Fruit fly (Drosophila melanogaster) whole organism, prepupa: ENCODE data around the gene teq.

Experiments used
- Blimp-1 ChIP-seq: fragments of 200-800 bp; sonication (Bioruptor generic); optimal IDR thresholded peaks from 3 replicates; lab custom pipeline; 2017; ENCODE audit warnings: missing biosample characterization, missing genetic modification characterization, mild to moderate bottlenecking, moderate library complexity, missing genetic modification reagents
- CG10631 ChIP-seq: fragments of 200-800 bp; sonication (Bioruptor generic); optimal IDR thresholded peaks from 2 replicates; lab custom pipeline; 2016; ENCODE audit warnings: missing biosample characterization, missing genetic modification characterization
- CG10669 ChIP-seq: fragments of 200-800 bp; sonication (Bioruptor generic); optimal IDR thresholded peaks from 3 replicates; lab custom pipeline; 2018; ENCODE audit warnings: missing biosample characterization, mild to moderate bottlenecking, missing genetic modification characterization, moderate library complexity
- CG11294 ChIP-seq: fragments of 200-800 bp; sonication (Bioruptor generic); IDR thresholded peaks from 2 replicates; pipeline ENCODE4 v1.3.6; 2022; ENCODE audit warnings: missing biosample characterization, missing genetic modification characterization
- CG11762 ChIP-seq: fragments of 200-800 bp; sonication (Bioruptor generic); optimal IDR thresholded peaks from 3 replicates; lab custom pipeline; 2016; ENCODE audit warnings: missing biosample characterization, missing genetic modification characterization; ENCODE audit not compliant: insufficient read depth
- CG11902 ChIP-seq: fragments of 200-800 bp; sonication (Bioruptor generic); optimal IDR thresholded peaks from 3 replicates; lab custom pipeline; 2016; ENCODE audit warnings: missing biosample characterization, missing genetic modification characterization
- CG15336 ChIP-seq: fragments of 200-800 bp; sonication (Bioruptor generic); IDR thresholded peaks from 2 replicates; pipeline ENCODE4 v1.3.6; 2022; ENCODE audit warnings: missing biosample characterization, missing genetic modification characterization
- CG3032 ChIP-seq: fragments of 200-800 bp; optimal IDR thresholded peaks from 2 replicates; lab custom pipeline; 2019; ENCODE audit warnings: missing biosample characterization, mild to moderate bottlenecking, missing genetic modification characterization, moderate library complexity
- CG32006 ChIP-seq: fragments of 200-800 bp; sonication (Bioruptor generic); optimal IDR thresholded peaks from 3 replicates; lab custom pipeline; 2017; ENCODE audit warnings: missing biosample characterization, mild to moderate bottlenecking, missing genetic modification characterization
- CG3919 ChIP-seq: fragments of 200-800 bp; sonication (Bioruptor generic); optimal IDR thresholded peaks from 3 replicates; lab custom pipeline; 2016; ENCODE audit warnings: missing biosample characterization, missing genetic modification characterization
- CG4318 ChIP-seq: fragments of 200-800 bp; sonication (Bioruptor generic); optimal IDR thresholded peaks from 3 replicates; lab custom pipeline; 2017; ENCODE audit warnings: missing biosample characterization, mild to moderate bottlenecking, missing genetic modification characterization
- CG6163 ChIP-seq: fragments of 200-800 bp; sonication (Bioruptor generic); IDR thresholded peaks from 3 replicates; pipeline ENCODE4 v1.3.6; 2022; ENCODE audit warnings: missing biosample characterization, missing genetic modification characterization
- CG6792 ChIP-seq: fragments of 200-800 bp; sonication (Bioruptor generic); optimal IDR thresholded peaks from 3 replicates; lab custom pipeline; 2016; ENCODE audit warnings: missing biosample characterization, missing genetic modification characterization
- CG6808 ChIP-seq: fragments of 200-800 bp; sonication (Bioruptor generic); optimal IDR thresholded peaks from 3 replicates; lab custom pipeline; 2017; ENCODE audit warnings: missing biosample characterization, missing genetic modification characterization, mild to moderate bottlenecking, moderate library complexity, missing genetic modification reagents
- CG6854 ChIP-seq: fragments of 200-800 bp; sonication (Bioruptor generic); optimal IDR thresholded peaks from 2 replicates; lab custom pipeline; 2017; ENCODE audit warnings: missing biosample characterization, mild to moderate bottlenecking, missing genetic modification characterization
- CG7368 ChIP-seq: fragments of 200-800 bp; sonication (Bioruptor generic); optimal IDR thresholded peaks from 3 replicates; lab custom pipeline; 2016; ENCODE audit warnings: missing biosample characterization, missing genetic modification characterization
- CG8119 ChIP-seq: fragments of 200-800 bp; sonication (Bioruptor generic); IDR thresholded peaks from 3 replicates; pipeline ENCODE4 v1.3.6; 2022; ENCODE audit warnings: missing biosample characterization, missing genetic modification characterization
- CG8319 ChIP-seq: fragments of 200-800 bp; sonication (Bioruptor generic); optimal IDR thresholded peaks from 3 replicates; lab custom pipeline; 2016; ENCODE audit warnings: missing biosample characterization, missing genetic modification characterization
- CG8632 ChIP-seq: fragments of 200-800 bp; sonication (Bioruptor generic); optimal IDR thresholded peaks from 3 replicates; lab custom pipeline; 2016; ENCODE audit warnings: missing biosample characterization, missing genetic modification characterization
- Eip78C ChIP-seq: fragments of 200-800 bp; sonication (Bioruptor generic); peaks from one replicate; lab custom pipeline; 2016; ENCODE audit warnings: missing biosample characterization, missing genetic modification characterization
- Eip93F ChIP-seq: fragments of 200-800 bp; sonication (Bioruptor generic); optimal IDR thresholded peaks from 2 replicates; lab custom pipeline; 2016; ENCODE audit warnings: missing biosample characterization, mild to moderate bottlenecking, missing genetic modification characterization
- Ets21C ChIP-seq: fragments of 200-800 bp; sonication (Bioruptor generic); optimal IDR thresholded peaks from 3 replicates; lab custom pipeline; 2016; ENCODE audit warnings: missing biosample characterization, missing genetic modification characterization
- Ets96B ChIP-seq: fragments of 200-800 bp; optimal IDR thresholded peaks from 2 replicates; lab custom pipeline; 2019; ENCODE audit warnings: missing biosample characterization, mild to moderate bottlenecking, missing genetic modification characterization, moderate library complexity
- Hr39 ChIP-seq: fragments of 200-800 bp; sonication (Bioruptor generic); optimal IDR thresholded peaks from 2 replicates; lab custom pipeline; 2016; ENCODE audit warnings: missing biosample characterization, missing genetic modification characterization
- Hr4 ChIP-seq: fragments of 200-800 bp; sonication (Bioruptor generic); optimal IDR thresholded peaks from 3 replicates; lab custom pipeline; 2016; ENCODE audit warnings: missing biosample characterization, missing genetic modification characterization
- Lpt ChIP-seq: fragments of 200-800 bp; sonication (Bioruptor generic); optimal IDR thresholded peaks from 3 replicates; lab custom pipeline; 2016; ENCODE audit warnings: missing biosample characterization, missing genetic modification characterization
- OdsH ChIP-seq: fragments of 200-800 bp; sonication (Bioruptor generic); optimal IDR thresholded peaks from 3 replicates; lab custom pipeline; 2016; ENCODE audit warnings: missing biosample characterization, missing genetic modification characterization
- Smox ChIP-seq: fragments of 200-800 bp; sonication (Bioruptor generic); optimal IDR thresholded peaks from 3 replicates; lab custom pipeline; 2016; ENCODE audit warnings: missing biosample characterization, missing genetic modification characterization
- Sox102F ChIP-seq: fragments of 200-800 bp; sonication (Bioruptor generic); optimal IDR thresholded peaks from 2 replicates; lab custom pipeline; 2016; ENCODE audit warnings: missing biosample characterization, mild to moderate bottlenecking, missing genetic modification characterization
- Sox14 ChIP-seq: fragments of 200-800 bp; sonication (Bioruptor generic); optimal IDR thresholded peaks from 3 replicates; lab custom pipeline; 2016; ENCODE audit warnings: missing biosample characterization, missing genetic modification characterization
- Sox15 ChIP-seq: fragments of 200-800 bp; sonication (Bioruptor generic); optimal IDR thresholded peaks from 3 replicates; lab custom pipeline; 2016; ENCODE audit warnings: missing biosample characterization, missing genetic modification characterization
- achi ChIP-seq: fragments of 200-800 bp; sonication (Bioruptor generic); optimal IDR thresholded peaks from 3 replicates; lab custom pipeline; 2016; ENCODE audit warnings: missing biosample characterization, missing genetic modification characterization
- acj6 ChIP-seq: fragments of 200-800 bp; sonication (Bioruptor generic); optimal IDR thresholded peaks from 3 replicates; lab custom pipeline; 2016; ENCODE audit warnings: missing biosample characterization, missing genetic modification characterization
- cyc ChIP-seq: fragments of 200-800 bp; sonication (Bioruptor generic); optimal IDR thresholded peaks from 3 replicates; lab custom pipeline; 2016; ENCODE audit warnings: missing biosample characterization, missing genetic modification characterization
- dac ChIP-seq: fragments of 200-800 bp; sonication (Bioruptor generic); optimal IDR thresholded peaks from 2 replicates; lab custom pipeline; 2017; ENCODE audit warnings: missing biosample characterization, mild to moderate bottlenecking, missing genetic modification characterization
- dsx ChIP-seq: fragments of 200-800 bp; optimal IDR thresholded peaks from 3 replicates; lab custom pipeline; 2019; ENCODE audit warnings: missing biosample characterization, mild to moderate bottlenecking, missing genetic modification characterization, moderate library complexity; ENCODE audit not compliant: poor library complexity, severe bottlenecking
- eg ChIP-seq: fragments of 200-800 bp; sonication (Bioruptor generic); IDR thresholded peaks from 3 replicates; pipeline ENCODE4 v1.3.6; 2022; ENCODE audit warnings: missing biosample characterization, missing genetic modification characterization
- esn ChIP-seq: fragments of 200-800 bp; sonication (Bioruptor generic); optimal IDR thresholded peaks from 2 replicates; lab custom pipeline; 2016; ENCODE audit warnings: missing biosample characterization, mild to moderate bottlenecking, missing genetic modification characterization, moderate library complexity
- fd85E ChIP-seq: fragments of 200-800 bp; sonication (Bioruptor generic); optimal IDR thresholded peaks from 3 replicates; lab custom pipeline; 2016; ENCODE audit warnings: missing biosample characterization, missing genetic modification characterization
- lz ChIP-seq: fragments of 200-800 bp; sonication (Bioruptor generic); optimal IDR thresholded peaks from 3 replicates; lab custom pipeline; 2016; ENCODE audit warnings: missing biosample characterization, missing genetic modification characterization
- net ChIP-seq: fragments of 200-800 bp; sonication (Bioruptor generic); optimal IDR thresholded peaks from 3 replicates; lab custom pipeline; 2016; ENCODE audit warnings: missing biosample characterization, missing genetic modification characterization
- pdm3 ChIP-seq: fragments of 200-800 bp; sonication (Bioruptor generic); optimal IDR thresholded peaks from 3 replicates; lab custom pipeline; 2016; ENCODE audit warnings: missing biosample characterization, missing genetic modification characterization
- salr ChIP-seq, 2 experiments: fragments of 200-800 bp; sonication (Bioruptor generic); optimal IDR thresholded peaks; 3 replicates each; lab custom pipeline; 2016 to 2018; ENCODE audit warnings: missing biosample characterization in 2 of 2, missing genetic modification characterization in 2 of 2, mild to moderate bottlenecking in 1 of 2
- spab ChIP-seq: fragments of 200-800 bp; sonication (Bioruptor generic); optimal IDR thresholded peaks from 2 replicates; lab custom pipeline; 2017; ENCODE audit warnings: missing biosample characterization, mild to moderate bottlenecking, missing genetic modification characterization, missing genetic modification reagents
- ss ChIP-seq, 2 experiments: fragments of 200-800 bp; sonication (Bioruptor generic); optimal IDR thresholded peaks; 2 replicates in 1 of 2; 3 replicates in 1 of 2; lab custom pipeline; 2017 to 2018; ENCODE audit warnings: mild to moderate bottlenecking in 2 of 2, missing biosample characterization in 2 of 2, missing genetic modification characterization in 2 of 2, moderate library complexity in 1 of 2
- svp ChIP-seq: fragments of 200-800 bp; sonication (Bioruptor generic); peaks from one replicate; lab custom pipeline; 2016; ENCODE audit warnings: missing biosample characterization, missing genetic modification characterization
- topi ChIP-seq: fragments of 200-800 bp; sonication (Bioruptor generic); optimal IDR thresholded peaks from 3 replicates; lab custom pipeline; 2016; ENCODE audit warnings: missing biosample characterization, missing genetic modification characterization
- vri ChIP-seq: fragments of 200-800 bp; sonication (Bioruptor generic); optimal IDR thresholded peaks from 3 replicates; lab custom pipeline; 2016; ENCODE audit warnings: missing biosample characterization, mild to moderate bottlenecking, missing genetic modification characterization

teq gene

dm6 chr3L:9032871-9033270 lies 41.6 kb upstream of the teq start (continued):
- TF ChIP-seq Blimp-1 (GFP tag; lab: Kevin White, UChicago) (no peak), CG6854 (GFP tag; lab: Kevin White, UChicago) (no peak), CG10669 (GFP tag; lab: Kevin White, UChicago) (no peak), Hr4 (GFP tag; lab: Kevin White, UChicago) (no peak), Smox (GFP tag; lab: Kevin White, UChicago) (peak; percentile 20), CG11902 (no peak), CG3919 (no peak), CG8119 (GFP tag; lab: Robert Waterston, UW) (0 out of 3 replicates have a peak, but pooled peaks have one; percentile 26), OdsH (no peak), dsx (GFP tag; lab: Kevin White, UChicago) (no peak), CG4318 (GFP tag; lab: Kevin White, UChicago) (no peak)

dm6 chr3L:9033537-9033936 lies 40.9 kb upstream of the teq start:
- TF ChIP-seq CG11762, result peak; percentile 23
- TF ChIP-seq CG10631 (GFP tag; lab: Kevin White, UChicago), result peak; percentile 40
- TF ChIP-seq acj6, result peak; percentile 51
- peak; percentile 12 for TF ChIP-seq vri (GFP tag; lab: Kevin White, UChicago)
- TF ChIP-seq CG3919, result peak; percentile 59
- TF ChIP-seq CG8119 (GFP tag; lab: Robert Waterston, UW), result no peak
- TF ChIP-seq Hr4 (GFP tag; lab: Kevin White, UChicago), result no peak
- peak; percentile 37 for TF ChIP-seq CG6854 (GFP tag; lab: Kevin White, UChicago)
- peak; percentile 26 for TF ChIP-seq Sox14 (GFP tag; lab: Kevin White, UChicago)
- TF ChIP-seq spab (GFP tag; lab: Kevin White, UChicago), result no peak
- TF ChIP-seq Ets21C, result peak; percentile 24
- peak; percentile 9 for TF ChIP-seq dsx (GFP tag; lab: Kevin White, UChicago)
- peak; percentile 10 for TF ChIP-seq pdm3 (GFP tag; lab: Kevin White, UChicago)
- TF ChIP-seq ss (GFP tag; optimal IDR thresholded peaks at IDR 0.05; lab: Kevin White, UChicago), result peak in 1 of 2 experiments; percentile 45
- no peak for TF ChIP-seq CG8319 (GFP tag; lab: Kevin White, UChicago)
- peak; percentile 45 for TF ChIP-seq achi
- no peak for TF ChIP-seq net (GFP tag; lab: Kevin White, UChicago)
- TF ChIP-seq Hr39, result peak; percentile 36
- TF ChIP-seq CG15336 (GFP tag; lab: Robert Waterston, UW), result peak; percentile 39; the same call in 1 of the 2 replicates
- TF ChIP-seq svp (GFP tag; lab: Kevin White, UChicago), result peak; percentile 76
- TF ChIP-seq topi, result peak; percentile 39
- no peak for TF ChIP-seq eg
- TF ChIP-seq CG3032 (tag; lab: Kevin White, UChicago), result peak; percentile 47
- no peak for TF ChIP-seq CG4318 (GFP tag; lab: Kevin White, UChicago)
- TF ChIP-seq CG6163 (GFP tag; lab: Robert Waterston, UW), result no peak
- TF ChIP-seq lz (GFP tag; lab: Kevin White, UChicago), result peak; percentile 58
- TF ChIP-seq CG8632 (GFP tag; lab: Kevin White, UChicago), result peak; percentile 31
- no peak for TF ChIP-seq CG7368 (GFP tag; lab: Kevin White, UChicago)
- peak; percentile 15 for TF ChIP-seq Sox102F (GFP tag; lab: Kevin White, UChicago)
- peak; percentile 57 for TF ChIP-seq OdsH
- TF ChIP-seq Blimp-1 (GFP tag; lab: Kevin White, UChicago), result peak; percentile 20
- no peak for TF ChIP-seq dac (GFP tag; lab: Kevin White, UChicago)
- peak; percentile 48 for TF ChIP-seq cyc (GFP tag; lab: Kevin White, UChicago)
- TF ChIP-seq CG6792 (GFP tag; lab: Kevin White, UChicago), result peak; percentile 36
- peak; percentile 51 for TF ChIP-seq CG11902
- TF ChIP-seq CG6808 (GFP tag; lab: Kevin White, UChicago), result peak; percentile 52
- TF ChIP-seq Eip93F (GFP tag; lab: Kevin White, UChicago), result no peak
- peak; percentile 66 for TF ChIP-seq esn
- no peak for TF ChIP-seq fd85E (GFP tag; lab: Kevin White, UChicago)
- no peak for TF ChIP-seq CG11294 (GFP tag; lab: Robert Waterston, UW)
- TF ChIP-seq Lpt (GFP tag; lab: Kevin White, UChicago), result no peak
- peak; percentile 27 for TF ChIP-seq Sox15 (GFP tag; lab: Kevin White, UChicago)
- peak; percentile 80 for TF ChIP-seq Eip78C (GFP tag; lab: Kevin White, UChicago)
- peak; percentile 43 for TF ChIP-seq Ets96B
- TF ChIP-seq salr (GFP tag; optimal IDR thresholded peaks at IDR 0.05; lab: Kevin White, UChicago), result peak in 1 of 2 experiments; percentile 7
- peak; percentile 26 for TF ChIP-seq CG32006
